Fruit fly (Drosophila melanogaster): Measurements from ENCODE around the gene CapaR.
A peak's percentile ranks its signal among the peaks of the same experiment; 100 is the strongest.

CapaR gene

DNA sequence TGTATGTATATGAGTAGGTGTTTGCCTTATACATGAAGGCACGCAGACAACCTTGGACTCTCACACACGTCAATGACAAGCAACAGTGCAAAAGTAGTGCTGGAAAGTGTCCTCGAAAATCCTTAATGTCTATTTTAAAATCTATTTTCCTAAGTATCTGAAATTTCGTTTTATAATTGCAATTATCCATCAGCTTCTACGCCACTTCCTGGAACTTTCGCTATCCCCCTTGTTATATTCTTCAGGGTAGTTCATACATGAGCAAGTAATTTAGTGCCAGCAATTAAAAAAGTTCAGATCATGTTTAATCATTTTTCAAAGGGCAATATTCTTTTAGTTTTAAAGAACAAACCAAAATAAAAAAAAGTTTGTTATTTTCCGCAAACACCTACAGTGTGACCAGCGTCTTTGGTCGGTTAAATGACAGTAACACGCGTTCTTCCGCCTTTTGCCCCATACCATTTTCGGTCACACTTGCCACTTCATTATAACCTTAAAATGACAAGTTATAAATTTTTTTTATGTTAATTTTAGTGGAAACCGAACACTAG lies 45.2 kb downstream of the CapaR start:
- no peak for TF ChIP-seq CG9705 (GFP tag; optimal IDR thresholded peaks at IDR 0.05)
- TF ChIP-seq br (GFP tag; optimal IDR thresholded peaks at IDR 0.05), result peak; percentile 52
- peak; percentile 28 for TF ChIP-seq brk (GFP tag; optimal IDR thresholded peaks at IDR 0.05)
- no peak for TF ChIP-seq Myc (optimal IDR thresholded peaks at IDR 0.05)
- peak; percentile 11 for TF ChIP-seq Hr78 (GFP tag; optimal IDR thresholded peaks at IDR 0.05)
- no peak for TF ChIP-seq Abd-B (GFP tag; optimal IDR thresholded peaks at IDR 0.05)
- TF ChIP-seq Rel (GFP tag; optimal IDR thresholded peaks at IDR 0.05), result no peak
- no peak for TF ChIP-seq Rel (tag; optimal IDR thresholded peaks at IDR 0.05)
- TF ChIP-seq Sp1 (GFP tag; optimal IDR thresholded peaks at IDR 0.05), result peak; percentile 48
- TF ChIP-seq foxo (GFP tag; optimal IDR thresholded peaks at IDR 0.05), result peak in 1 of 2 experiments; percentile 61
- TF ChIP-seq psq (GFP tag; optimal IDR thresholded peaks at IDR 0.05), result peak; percentile 24
- TF ChIP-seq rgr (GFP tag; optimal IDR thresholded peaks at IDR 0.05), result peak; percentile 45
- TF ChIP-seq OdsH (GFP tag; optimal IDR thresholded peaks at IDR 0.05), result peak; percentile 51
- TF ChIP-seq dmrt93B (GFP tag; optimal IDR thresholded peaks at IDR 0.05), result no peak
- TF ChIP-seq pan (optimal IDR thresholded peaks at IDR 0.05), result no peak
- TF ChIP-seq Hnf4 (GFP tag; optimal IDR thresholded peaks at IDR 0.05), result peak; percentile 59
- TF ChIP-seq ey (GFP tag; optimal IDR thresholded peaks at IDR 0.05), result peak; percentile 56
- peak; percentile 53 for TF ChIP-seq woc (GFP tag; optimal IDR thresholded peaks at IDR 0.05)
- TF ChIP-seq tai (GFP tag; optimal IDR thresholded peaks at IDR 0.05), result no peak
- TF ChIP-seq Hr83 (GFP tag; optimal IDR thresholded peaks at IDR 0.05; ENCODE audit: poor library complexity, severe bottlenecking), result no peak
- TF ChIP-seq lola (GFP tag; optimal IDR thresholded peaks at IDR 0.05), result no peak
- TF ChIP-seq sv (GFP tag; optimal IDR thresholded peaks at IDR 0.05), result peak; percentile 7
- TF ChIP-seq h (GFP tag; optimal IDR thresholded peaks at IDR 0.05), result peak; percentile 63
- TF ChIP-seq fru (GFP tag; optimal IDR thresholded peaks at IDR 0.05), result peak; percentile 71
- no peak for TF ChIP-seq dl (GFP tag; optimal IDR thresholded peaks at IDR 0.05; ENCODE audit: insufficient read depth in 1 of 2, partially characterized antibody in 2 of 2)
- TF ChIP-seq HLH106 (tag; optimal IDR thresholded peaks at IDR 0.05), result peak; percentile 28

DNA sequence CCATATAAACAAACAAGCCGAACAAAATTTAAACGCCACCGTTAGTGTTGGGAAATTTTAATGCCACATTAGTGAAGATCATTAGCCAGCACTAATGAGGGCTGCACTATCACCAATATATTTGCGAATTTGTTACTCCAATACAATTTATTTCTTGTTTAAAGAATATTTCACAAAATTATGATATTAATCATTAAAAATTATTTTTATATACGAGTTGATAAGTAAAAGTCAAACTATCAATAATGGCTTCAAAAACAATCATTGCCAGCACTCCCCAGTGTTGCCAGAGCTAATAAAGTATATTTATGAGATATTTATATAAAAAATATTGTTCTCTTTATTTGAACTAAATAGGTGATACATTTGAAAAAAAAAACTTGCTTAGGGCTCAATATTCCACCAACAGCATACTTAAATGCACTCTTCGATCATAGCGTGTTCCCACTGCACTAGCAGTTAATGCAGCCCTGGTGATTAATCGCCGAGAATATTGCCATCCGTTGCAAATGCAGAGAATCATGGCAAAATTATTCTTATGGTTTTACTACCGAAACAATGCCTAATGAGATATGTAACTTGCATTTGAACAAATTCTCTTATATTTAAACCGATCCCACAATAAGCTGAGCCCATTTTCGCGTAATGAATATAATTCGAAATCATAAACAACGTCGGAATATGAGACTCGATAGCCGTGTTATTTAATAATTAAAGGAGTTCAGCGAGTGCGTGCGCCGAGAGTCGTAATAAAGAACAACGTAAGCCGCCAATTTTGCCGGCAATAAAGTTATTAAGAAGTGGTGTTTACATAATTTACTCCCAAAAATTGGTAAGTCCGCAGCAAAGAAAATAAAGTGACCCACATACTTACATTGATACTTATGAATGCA lies 45.9 kb downstream of the CapaR start, which contains the start of the genes SAK and Cdk12:
TSS of gene SAK (minus strand) at position 65 of the 893 bp plus-strand sequence.
TSS of gene Cdk12 (plus strand) at position 484 of the 893 bp plus-strand sequence.
- TF ChIP-seq br (GFP tag; optimal IDR thresholded peaks at IDR 0.05) (peak; percentile 56), Mio (GFP tag; optimal IDR thresholded peaks at IDR 0.05) (no peak), usp (GFP tag; optimal IDR thresholded peaks at IDR 0.05) (no peak), h (GFP tag; optimal IDR thresholded peaks at IDR 0.05) (peak; percentile 70), CG32264 (GFP tag; optimal IDR thresholded peaks at IDR 0.05) (no peak), sv (GFP tag; optimal IDR thresholded peaks at IDR 0.05) (peak; percentile 79), dmrt93B (GFP tag; optimal IDR thresholded peaks at IDR 0.05) (peak; percentile 80), Abd-B (GFP tag; optimal IDR thresholded peaks at IDR 0.05) (no peak), jim (GFP tag; optimal IDR thresholded peaks at IDR 0.05) (no peak), foxo (GFP tag; optimal IDR thresholded peaks at IDR 0.05) (peak in 1 of 2 experiments; percentile 89), Jra (GFP tag; optimal IDR thresholded peaks at IDR 0.05) (peak; percentile 62), sage (GFP tag; optimal IDR thresholded peaks at IDR 0.05) (peak; percentile 55), N (GFP tag; optimal IDR thresholded peaks at IDR 0.05) (peak; percentile 69), psq (GFP tag; optimal IDR thresholded peaks at IDR 0.05) (peak; percentile 80), Dif (GFP tag; optimal IDR thresholded peaks at IDR 0.05; ENCODE audit: partially characterized antibody) (no peak), pan (optimal IDR thresholded peaks at IDR 0.05) (no peak), OdsH (GFP tag; optimal IDR thresholded peaks at IDR 0.05) (peak; percentile 77), CrebA (GFP tag; optimal IDR thresholded peaks at IDR 0.05; ENCODE audit: borderline replicate concordance) (no peak), Myc (optimal IDR thresholded peaks at IDR 0.05) (peak; percentile 18), HLH106 (tag; optimal IDR thresholded peaks at IDR 0.05) (peak; percentile 90), CG9705 (GFP tag; optimal IDR thresholded peaks at IDR 0.05) (peak; percentile 71), brk (GFP tag; optimal IDR thresholded peaks at IDR 0.05) (peak; percentile 57), GATAd (GFP tag; optimal IDR thresholded peaks at IDR 0.05) (peak; percentile 50), Hnf4 (GFP tag; optimal IDR thresholded peaks at IDR 0.05) (peak; percentile 71), rgr (GFP tag; optimal IDR thresholded peaks at IDR 0.05) (peak; percentile 85), Hr78 (GFP tag; optimal IDR thresholded peaks at IDR 0.05) (peak; percentile 64), Rel (GFP tag; optimal IDR thresholded peaks at IDR 0.05) (peak; percentile 42), Rel (tag; optimal IDR thresholded peaks at IDR 0.05) (peak; percentile 48), ey (GFP tag; optimal IDR thresholded peaks at IDR 0.05) (peak; percentile 58), dsf (GFP tag; optimal IDR thresholded peaks at IDR 0.05; ENCODE audit: borderline replicate concordance) (peak; percentile 34), fru (GFP tag; optimal IDR thresholded peaks at IDR 0.05) (peak; percentile 79), Sp1 (GFP tag; optimal IDR thresholded peaks at IDR 0.05) (peak; percentile 87), tai (GFP tag; optimal IDR thresholded peaks at IDR 0.05) (no peak), Dfd (GFP tag; optimal IDR thresholded peaks at IDR 0.05) (no peak), woc (GFP tag; optimal IDR thresholded peaks at IDR 0.05) (peak; percentile 55), Vsx2 (GFP tag; optimal IDR thresholded peaks at IDR 0.05; ENCODE audit: partially characterized antibody) (no peak), Hr83 (GFP tag; optimal IDR thresholded peaks at IDR 0.05; ENCODE audit: poor library complexity, severe bottlenecking) (peak; percentile 82), dl (GFP tag; optimal IDR thresholded peaks at IDR 0.05; ENCODE audit: insufficient read depth in 1 of 2, partially characterized antibody in 2 of 2) (no peak), lola (GFP tag; optimal IDR thresholded peaks at IDR 0.05) (no peak)
